Fruit fly (Drosophila melanogaster) whole organism, prepupa: Measurements from ENCODE around the gene Sdic3.
A peak's percentile ranks its signal among the peaks of the same experiment; 100 is the strongest.

ENCODE experiments used
- CG10631 ChIP-seq: fragments of 200-800 bp; sonication (Bioruptor generic); optimal IDR thresholded peaks from 2 replicates; lab custom pipeline; 2016; ENCODE audit warnings: missing biosample characterization, missing genetic modification characterization
- CG11294 ChIP-seq: fragments of 200-800 bp; sonication (Bioruptor generic); IDR thresholded peaks from 2 replicates; pipeline ENCODE4 v1.3.6; 2022; ENCODE audit warnings: missing biosample characterization, missing genetic modification characterization
- CG11762 ChIP-seq: fragments of 200-800 bp; sonication (Bioruptor generic); optimal IDR thresholded peaks from 3 replicates; lab custom pipeline; 2016; ENCODE audit warnings: missing biosample characterization, missing genetic modification characterization; ENCODE audit not compliant: insufficient read depth
- CG11902 ChIP-seq: fragments of 200-800 bp; sonication (Bioruptor generic); optimal IDR thresholded peaks from 3 replicates; lab custom pipeline; 2016; ENCODE audit warnings: missing biosample characterization, missing genetic modification characterization
- CG15336 ChIP-seq: fragments of 200-800 bp; sonication (Bioruptor generic); IDR thresholded peaks from 2 replicates; pipeline ENCODE4 v1.3.6; 2022; ENCODE audit warnings: missing biosample characterization, missing genetic modification characterization
- CG1621 ChIP-seq: fragments of 200-800 bp; sonication (Bioruptor generic); optimal IDR thresholded peaks from 3 replicates; lab custom pipeline; 2018; ENCODE audit warnings: missing biosample characterization, mild to moderate bottlenecking, missing genetic modification characterization
- CG16779 ChIP-seq: fragments of 200-800 bp; sonication (Bioruptor generic); optimal IDR thresholded peaks from 3 replicates; lab custom pipeline; 2017; ENCODE audit warnings: missing biosample characterization, mild to moderate bottlenecking, missing genetic modification characterization
- CG31627 ChIP-seq: fragments of 200-800 bp; sonication (Bioruptor generic); optimal IDR thresholded peaks from 3 replicates; lab custom pipeline; 2016; ENCODE audit warnings: missing biosample characterization, missing genetic modification characterization
- CG32006 ChIP-seq: fragments of 200-800 bp; sonication (Bioruptor generic); optimal IDR thresholded peaks from 3 replicates; lab custom pipeline; 2017; ENCODE audit warnings: missing biosample characterization, mild to moderate bottlenecking, missing genetic modification characterization
- CG4318 ChIP-seq: fragments of 200-800 bp; sonication (Bioruptor generic); optimal IDR thresholded peaks from 3 replicates; lab custom pipeline; 2017; ENCODE audit warnings: missing biosample characterization, mild to moderate bottlenecking, missing genetic modification characterization
- CG6276 ChIP-seq: fragments of 200-800 bp; sonication (Bioruptor generic); optimal IDR thresholded peaks from 2 replicates; lab custom pipeline; 2017; ENCODE audit warnings: missing biosample characterization, mild to moderate bottlenecking, missing genetic modification characterization
- CG6792 ChIP-seq: fragments of 200-800 bp; sonication (Bioruptor generic); optimal IDR thresholded peaks from 3 replicates; lab custom pipeline; 2016; ENCODE audit warnings: missing biosample characterization, missing genetic modification characterization
- CG6854 ChIP-seq: fragments of 200-800 bp; sonication (Bioruptor generic); optimal IDR thresholded peaks from 2 replicates; lab custom pipeline; 2017; ENCODE audit warnings: missing biosample characterization, mild to moderate bottlenecking, missing genetic modification characterization
- CG7368 ChIP-seq: fragments of 200-800 bp; sonication (Bioruptor generic); optimal IDR thresholded peaks from 3 replicates; lab custom pipeline; 2016; ENCODE audit warnings: missing biosample characterization, missing genetic modification characterization
- CG8119 ChIP-seq: fragments of 200-800 bp; sonication (Bioruptor generic); IDR thresholded peaks from 3 replicates; pipeline ENCODE4 v1.3.6; 2022; ENCODE audit warnings: missing biosample characterization, missing genetic modification characterization
- CG8319 ChIP-seq: fragments of 200-800 bp; sonication (Bioruptor generic); optimal IDR thresholded peaks from 3 replicates; lab custom pipeline; 2016; ENCODE audit warnings: missing biosample characterization, missing genetic modification characterization
- Eip75B ChIP-seq: fragments of 200-800 bp; sonication (Bioruptor generic); optimal IDR thresholded peaks from 3 replicates; lab custom pipeline; 2016; ENCODE audit warnings: missing biosample characterization, missing genetic modification characterization
- Eip78C ChIP-seq: fragments of 200-800 bp; sonication (Bioruptor generic); peaks from one replicate; lab custom pipeline; 2016; ENCODE audit warnings: missing biosample characterization, missing genetic modification characterization
- Eip93F ChIP-seq: fragments of 200-800 bp; sonication (Bioruptor generic); optimal IDR thresholded peaks from 2 replicates; lab custom pipeline; 2016; ENCODE audit warnings: missing biosample characterization, mild to moderate bottlenecking, missing genetic modification characterization
- Ets96B ChIP-seq: fragments of 200-800 bp; optimal IDR thresholded peaks from 2 replicates; lab custom pipeline; 2019; ENCODE audit warnings: missing biosample characterization, mild to moderate bottlenecking, missing genetic modification characterization, moderate library complexity
- Hr38 ChIP-seq: sonication (Bioruptor generic); optimal IDR thresholded peaks from 2 replicates; lab custom pipeline; 2016; ENCODE audit warnings: missing biosample characterization, missing genetic modification characterization
- Hr39 ChIP-seq: fragments of 200-800 bp; sonication (Bioruptor generic); optimal IDR thresholded peaks from 2 replicates; lab custom pipeline; 2016; ENCODE audit warnings: missing biosample characterization, missing genetic modification characterization
- Hr4 ChIP-seq: fragments of 200-800 bp; sonication (Bioruptor generic); optimal IDR thresholded peaks from 3 replicates; lab custom pipeline; 2016; ENCODE audit warnings: missing biosample characterization, missing genetic modification characterization
- Lpt ChIP-seq: fragments of 200-800 bp; sonication (Bioruptor generic); optimal IDR thresholded peaks from 3 replicates; lab custom pipeline; 2016; ENCODE audit warnings: missing biosample characterization, missing genetic modification characterization
- Met ChIP-seq: fragments of 200-800 bp; sonication (Bioruptor generic); optimal IDR thresholded peaks from 3 replicates; lab custom pipeline; 2016; ENCODE audit warnings: missing biosample characterization, missing genetic modification characterization
- Smox ChIP-seq: fragments of 200-800 bp; sonication (Bioruptor generic); optimal IDR thresholded peaks from 3 replicates; lab custom pipeline; 2016; ENCODE audit warnings: missing biosample characterization, missing genetic modification characterization
- Sox102F ChIP-seq: fragments of 200-800 bp; sonication (Bioruptor generic); optimal IDR thresholded peaks from 2 replicates; lab custom pipeline; 2016; ENCODE audit warnings: missing biosample characterization, mild to moderate bottlenecking, missing genetic modification characterization
- Sox15 ChIP-seq: fragments of 200-800 bp; sonication (Bioruptor generic); optimal IDR thresholded peaks from 3 replicates; lab custom pipeline; 2016; ENCODE audit warnings: missing biosample characterization, missing genetic modification characterization
- achi ChIP-seq: fragments of 200-800 bp; sonication (Bioruptor generic); optimal IDR thresholded peaks from 3 replicates; lab custom pipeline; 2016; ENCODE audit warnings: missing biosample characterization, missing genetic modification characterization
- acj6 ChIP-seq: fragments of 200-800 bp; sonication (Bioruptor generic); optimal IDR thresholded peaks from 3 replicates; lab custom pipeline; 2016; ENCODE audit warnings: missing biosample characterization, missing genetic modification characterization
- cyc ChIP-seq: fragments of 200-800 bp; sonication (Bioruptor generic); optimal IDR thresholded peaks from 3 replicates; lab custom pipeline; 2016; ENCODE audit warnings: missing biosample characterization, missing genetic modification characterization
- dac ChIP-seq: fragments of 200-800 bp; sonication (Bioruptor generic); optimal IDR thresholded peaks from 2 replicates; lab custom pipeline; 2017; ENCODE audit warnings: missing biosample characterization, mild to moderate bottlenecking, missing genetic modification characterization
- esn ChIP-seq: fragments of 200-800 bp; sonication (Bioruptor generic); optimal IDR thresholded peaks from 2 replicates; lab custom pipeline; 2016; ENCODE audit warnings: missing biosample characterization, mild to moderate bottlenecking, missing genetic modification characterization, moderate library complexity
- fd59A ChIP-seq: fragments of 200-800 bp; sonication (Bioruptor generic); optimal IDR thresholded peaks from 2 replicates; lab custom pipeline; 2017; ENCODE audit warnings: missing biosample characterization, mild to moderate bottlenecking, missing genetic modification characterization, missing genetic modification reagents
- fd85E ChIP-seq: fragments of 200-800 bp; sonication (Bioruptor generic); optimal IDR thresholded peaks from 3 replicates; lab custom pipeline; 2016; ENCODE audit warnings: missing biosample characterization, missing genetic modification characterization
- fkh ChIP-seq: fragments of 200-800 bp; sonication (Bioruptor generic); optimal IDR thresholded peaks from 3 replicates; lab custom pipeline; 2017; ENCODE audit warnings: missing biosample characterization, mild to moderate bottlenecking, missing genetic modification characterization, moderate library complexity
- lz ChIP-seq: fragments of 200-800 bp; sonication (Bioruptor generic); optimal IDR thresholded peaks from 3 replicates; lab custom pipeline; 2016; ENCODE audit warnings: missing biosample characterization, missing genetic modification characterization
- net ChIP-seq: fragments of 200-800 bp; sonication (Bioruptor generic); optimal IDR thresholded peaks from 3 replicates; lab custom pipeline; 2016; ENCODE audit warnings: missing biosample characterization, missing genetic modification characterization
- pdm3 ChIP-seq: fragments of 200-800 bp; sonication (Bioruptor generic); optimal IDR thresholded peaks from 3 replicates; lab custom pipeline; 2016; ENCODE audit warnings: missing biosample characterization, missing genetic modification characterization
- ss ChIP-seq, 2 experiments: fragments of 200-800 bp; sonication (Bioruptor generic); optimal IDR thresholded peaks; 2 replicates in 1 of 2; 3 replicates in 1 of 2; lab custom pipeline; 2017 to 2018; ENCODE audit warnings: mild to moderate bottlenecking in 2 of 2, missing biosample characterization in 2 of 2, missing genetic modification characterization in 2 of 2, moderate library complexity in 1 of 2
- svp ChIP-seq: fragments of 200-800 bp; sonication (Bioruptor generic); peaks from one replicate; lab custom pipeline; 2016; ENCODE audit warnings: missing biosample characterization, missing genetic modification characterization
- topi ChIP-seq: fragments of 200-800 bp; sonication (Bioruptor generic); optimal IDR thresholded peaks from 3 replicates; lab custom pipeline; 2016; ENCODE audit warnings: missing biosample characterization, missing genetic modification characterization
- vri ChIP-seq: fragments of 200-800 bp; sonication (Bioruptor generic); optimal IDR thresholded peaks from 3 replicates; lab custom pipeline; 2016; ENCODE audit warnings: missing biosample characterization, mild to moderate bottlenecking, missing genetic modification characterization

Gene Sdic3

DNA sequence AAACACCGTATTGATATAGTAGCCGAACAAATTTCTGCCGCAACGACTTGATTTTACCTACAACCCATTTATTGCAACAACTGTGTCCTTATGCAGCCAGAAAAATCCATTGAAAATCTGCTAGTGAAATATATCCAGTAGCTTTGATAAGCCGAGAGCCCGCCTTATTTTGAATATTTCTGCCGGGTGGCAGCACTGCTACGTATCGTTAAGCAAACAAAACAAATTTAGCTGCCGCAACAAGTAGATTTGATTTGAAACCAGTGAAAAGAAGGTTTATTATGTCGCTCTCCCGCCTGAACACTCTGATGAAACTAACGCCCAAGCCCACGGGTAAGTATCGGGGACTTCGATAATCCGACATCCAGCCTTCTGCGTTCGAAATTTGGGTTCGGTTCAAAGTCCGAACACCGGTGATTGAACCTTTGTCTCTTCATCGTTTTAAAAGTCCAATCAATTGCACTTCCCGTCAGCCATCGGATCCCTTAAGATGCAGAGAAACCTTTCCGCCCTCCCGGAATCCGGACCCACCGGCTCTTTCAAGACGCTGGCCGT is 27.5 kb downstream of the Sdic3 start, which contains the start of gene CG9577 (continued):
- no peak for TF ChIP-seq acj6 (GFP tag; lab: Kevin White, UChicago)
- TF ChIP-seq CG31627 (GFP tag; lab: Kevin White, UChicago): no peak
- TF ChIP-seq fd59A: no peak
- TF ChIP-seq topi: no peak
- no peak for TF ChIP-seq cyc (GFP tag; lab: Kevin White, UChicago)
- peak; percentile 93 to 94 for TF ChIP-seq ss (GFP tag; optimal IDR thresholded peaks at IDR 0.05; lab: Kevin White, UChicago)
- no peak for TF ChIP-seq Met (GFP tag; lab: Kevin White, UChicago)
- TF ChIP-seq fd85E (GFP tag; lab: Kevin White, UChicago): no peak
- peak; percentile 93 for TF ChIP-seq fkh
- peak; percentile 20 for TF ChIP-seq CG11762 (GFP tag; lab: Kevin White, UChicago)
- TF ChIP-seq CG6792 (GFP tag; lab: Kevin White, UChicago): no peak
- TF ChIP-seq CG6276 (GFP tag; lab: Kevin White, UChicago): peak; percentile 89
- TF ChIP-seq Smox: no peak
- no peak for TF ChIP-seq Hr4 (GFP tag; lab: Kevin White, UChicago)
- no peak for TF ChIP-seq CG11294 (GFP tag; lab: Robert Waterston, UW)
- TF ChIP-seq achi (GFP tag; lab: Kevin White, UChicago): no peak
- TF ChIP-seq CG7368 (GFP tag; lab: Kevin White, UChicago): peak; percentile 29
- TF ChIP-seq vri (GFP tag; lab: Kevin White, UChicago): no peak
- no peak for TF ChIP-seq CG11902 (GFP tag; lab: Kevin White, UChicago)
- no peak for TF ChIP-seq CG10631 (GFP tag; lab: Kevin White, UChicago)
- TF ChIP-seq Hr38: no peak
- TF ChIP-seq CG6854 (GFP tag; lab: Kevin White, UChicago): peak; percentile 89
- TF ChIP-seq Eip75B: no peak
- peak; percentile 28 for TF ChIP-seq Ets96B (tag; lab: Kevin White, UChicago)
- no peak for TF ChIP-seq esn (GFP tag; lab: Kevin White, UChicago)

DNA sequence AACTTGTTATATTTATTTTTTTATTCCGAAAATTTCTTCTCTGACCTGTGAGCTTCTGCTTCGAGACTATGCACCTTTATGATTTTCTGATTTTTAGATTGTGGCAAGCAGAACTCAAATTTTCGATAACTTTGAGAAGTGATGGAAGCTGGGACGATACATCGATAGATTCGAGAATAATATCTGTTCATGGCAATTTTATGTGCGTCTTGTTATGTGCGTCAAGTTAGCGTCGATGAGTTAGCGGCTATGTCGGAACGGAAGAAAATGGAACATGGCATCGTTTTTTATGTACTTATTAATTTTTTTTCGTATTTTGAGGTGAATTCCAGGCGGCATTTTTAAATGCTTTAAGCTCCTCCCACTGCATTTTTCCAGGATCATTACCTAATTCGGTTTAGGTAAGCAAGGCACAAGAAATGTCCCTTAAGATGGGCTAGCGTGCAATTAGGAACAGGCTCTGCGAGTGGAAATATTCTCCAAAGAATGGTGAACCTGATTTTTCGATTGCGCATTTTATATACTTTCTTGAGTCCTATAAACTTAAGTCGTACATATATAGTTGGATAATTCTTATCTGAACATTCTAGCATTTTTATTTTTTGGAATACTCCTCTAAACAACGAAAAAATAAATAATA is 28.1 kb downstream of the Sdic3 start, which contains the start of gene Phf7:
Gene Phf7, minus strand, starts transcription at position 58 of the 640 bp plus-strand sequence.
- TF ChIP-seq Eip78C (peak; percentile 3), Smox (no peak)

DNA sequence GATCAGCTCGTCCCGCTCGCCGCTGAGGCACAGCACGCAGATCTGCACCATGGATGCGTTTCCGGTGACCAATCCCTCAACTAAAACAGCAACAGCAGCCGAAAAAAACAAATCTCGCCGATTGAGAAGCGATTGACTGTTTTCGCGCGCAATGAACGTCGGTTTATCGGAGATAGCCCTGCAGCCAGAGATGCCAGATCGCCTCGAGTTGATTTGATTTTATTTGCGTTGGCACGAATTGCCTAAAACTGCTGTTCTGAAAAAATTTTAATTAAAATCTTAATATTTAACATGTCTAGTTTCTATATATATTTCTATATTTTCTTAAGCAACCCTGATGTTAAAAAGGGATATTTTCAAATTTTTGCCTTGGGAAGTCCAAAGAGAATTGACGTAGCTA is 31.4 kb downstream of the Sdic3 start:
- TF ChIP-seq fd85E (GFP tag; lab: Kevin White, UChicago) (no peak), esn (GFP tag; lab: Kevin White, UChicago) (peak; percentile 3), topi (no peak)
- TF ChIP-seq, all 60 proteins: peak for 1

DNA sequence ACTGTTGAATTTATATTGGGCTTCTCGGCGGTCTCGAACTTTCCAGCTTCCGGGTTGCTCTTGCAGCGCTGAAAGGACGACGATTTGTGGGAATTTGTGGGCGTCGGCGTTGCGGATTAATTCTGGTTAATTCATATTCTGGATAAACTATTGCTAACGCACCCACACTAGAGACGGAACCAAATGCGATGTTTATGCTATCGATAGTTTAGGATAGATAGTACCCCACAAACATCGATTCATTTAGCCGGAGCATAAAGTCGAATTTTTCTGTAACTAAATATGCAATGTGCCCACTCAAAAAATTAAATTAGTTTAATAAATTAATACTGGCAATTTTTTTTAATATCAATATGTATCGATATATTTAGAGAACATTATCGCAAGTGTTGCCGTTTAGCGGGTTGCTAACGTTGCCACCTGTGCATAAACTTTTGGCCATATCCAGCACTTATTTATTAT is 34.3 kb downstream of the Sdic3 start, which contains the start of gene Rab35:
Gene Rab35, minus strand, starts transcription at position 194 of the 462 bp plus-strand sequence.
- no peak for TF ChIP-seq CG1621 (tag; lab: Kevin White, UChicago)
- TF ChIP-seq CG8119: no peak
- TF ChIP-seq dac (GFP tag; lab: Kevin White, UChicago): no peak
- TF ChIP-seq CG11294 (GFP tag; lab: Robert Waterston, UW): no peak
- TF ChIP-seq net (GFP tag; lab: Kevin White, UChicago): no peak
- TF ChIP-seq cyc (GFP tag; lab: Kevin White, UChicago): peak; percentile 4
- no peak for TF ChIP-seq CG6276 (GFP tag; lab: Kevin White, UChicago)
- no peak for TF ChIP-seq CG6792 (GFP tag; lab: Kevin White, UChicago)
- TF ChIP-seq CG11902 (GFP tag; lab: Kevin White, UChicago): no peak
- TF ChIP-seq Ets96B (tag; lab: Kevin White, UChicago): no peak
- no peak for TF ChIP-seq lz (GFP tag; lab: Kevin White, UChicago)
- TF ChIP-seq CG4318 (GFP tag; lab: Kevin White, UChicago): no peak
- no peak for TF ChIP-seq CG15336 (GFP tag; lab: Robert Waterston, UW)
- TF ChIP-seq esn (GFP tag; lab: Kevin White, UChicago): peak; percentile 22
- TF ChIP-seq Lpt (GFP tag; lab: Kevin White, UChicago): no peak
- TF ChIP-seq Sox102F (GFP tag; lab: Kevin White, UChicago): no peak
- no peak for TF ChIP-seq vri (GFP tag; lab: Kevin White, UChicago)
- TF ChIP-seq Smox: no peak
- TF ChIP-seq Hr38: no peak
- TF ChIP-seq CG32006 (GFP tag; lab: Kevin White, UChicago): no peak
- TF ChIP-seq CG10631 (GFP tag; lab: Kevin White, UChicago): peak; percentile 25
- peak; percentile 24 for TF ChIP-seq svp (GFP tag; lab: Kevin White, UChicago)
- TF ChIP-seq pdm3 (GFP tag; lab: Kevin White, UChicago): no peak
- no peak for TF ChIP-seq CG8319 (GFP tag; lab: Kevin White, UChicago)
- TF ChIP-seq Eip93F: no peak
- TF ChIP-seq Hr39: peak; percentile 16
- no peak for TF ChIP-seq CG6854 (GFP tag; lab: Kevin White, UChicago)
- TF ChIP-seq Eip78C: peak; percentile 34
- TF ChIP-seq ss (GFP tag; optimal IDR thresholded peaks at IDR 0.05; lab: Kevin White, UChicago): no peak
- no peak for TF ChIP-seq CG16779 (tag; lab: Kevin White, UChicago)
- no peak for TF ChIP-seq Sox15 (GFP tag; lab: Kevin White, UChicago)
